Fruit fly (Drosophila melanogaster): Measurements from ENCODE around the gene CG18231.

DNA sequence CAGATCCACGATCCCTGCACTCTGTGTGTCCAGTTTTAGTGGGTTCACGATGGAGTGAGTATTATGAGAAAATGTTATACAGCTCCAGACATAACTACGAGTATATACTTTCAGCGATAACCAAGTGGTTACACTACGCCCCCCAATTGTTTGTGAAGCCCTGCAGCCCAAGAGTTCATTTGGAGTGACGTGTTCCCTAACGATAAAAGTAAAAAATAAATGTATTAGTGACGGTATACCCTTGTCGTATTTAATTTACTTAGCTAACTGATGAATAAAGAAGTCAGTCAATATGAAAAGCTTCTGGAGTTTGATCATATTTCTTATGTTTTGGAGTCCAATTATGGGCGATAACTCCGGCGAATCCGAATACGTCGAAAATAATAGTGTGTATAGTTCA is at the start of gene CG18231:
- TF ChIP-seq Snoo (tag; optimal IDR thresholded peaks at IDR 0.05) = no peak
- TF ChIP-seq CG12605 (GFP tag; IDR thresholded peaks at IDR 0.05) = no peak
- TF ChIP-seq CG17806 (tag; optimal IDR thresholded peaks at IDR 0.05) = no peak
- no peak for TF ChIP-seq fd96Ca (GFP tag; IDR thresholded peaks at IDR 0.05)
- no peak for TF ChIP-seq CG34367 (tag; optimal IDR thresholded peaks at IDR 0.05)
- TF ChIP-seq CG8159 (tag; optimal IDR thresholded peaks at IDR 0.05) = no peak
- no peak for TF ChIP-seq CG15710 (tag; optimal IDR thresholded peaks at IDR 0.05)
- TF ChIP-seq rn (GFP tag; IDR thresholded peaks at IDR 0.05) = no peak
